Fruit fly (Drosophila melanogaster) whole organism, adult: Measurements from ENCODE around the gene CG11656.

Experiments used
- CG11617 ChIP-seq: fragments of 200-800 bp; sonication (Bioruptor generic); optimal IDR thresholded peaks from 2 replicates; lab custom pipeline; 2017; ENCODE audit warnings: mild to moderate bottlenecking, missing biosample characterization, missing genetic modification reagents, missing genetic modification characterization
- CG5204 ChIP-seq: fragments of 200-800 bp; sonication (Bioruptor generic); optimal IDR thresholded peaks from 2 replicates; lab custom pipeline; 2016; ENCODE audit warnings: missing biosample characterization, missing genetic modification characterization
- Clk ChIP-seq: fragments of 200-800 bp; sonication (Bioruptor generic); optimal IDR thresholded peaks from 2 replicates; lab custom pipeline; 2017; ENCODE audit warnings: missing biosample characterization, missing genetic modification characterization
- Crg-1 ChIP-seq: fragments of 200-800 bp; sonication (Bioruptor generic); optimal IDR thresholded peaks from 2 replicates; lab custom pipeline; 2016; ENCODE audit warnings: missing biosample characterization, missing genetic modification characterization
- Mnt ChIP-seq: fragments of 200-800 bp; sonication (Bioruptor generic); optimal IDR thresholded peaks from 2 replicates; lab custom pipeline; 2016; ENCODE audit warnings: missing biosample characterization, mild to moderate bottlenecking, missing genetic modification characterization
- toe ChIP-seq: fragments of 200-800 bp; sonication (Bioruptor generic); optimal IDR thresholded peaks from 2 replicates; lab custom pipeline; 2016; ENCODE audit warnings: missing biosample characterization, missing genetic modification characterization

- no peak for TF ChIP-seq toe (GFP tag; lab: Kevin White, UChicago)
- TF ChIP-seq Mnt (GFP tag; lab: Kevin White, UChicago), result peak; percentile 36
- TF ChIP-seq CG5204, result no peak
- no peak for TF ChIP-seq CG11617
- no peak for TF ChIP-seq Crg-1 (GFP tag; lab: Kevin White, UChicago)
- TF ChIP-seq Clk (GFP tag; lab: Kevin White, UChicago), result no peak
These were observed 8.7 kb downstream of the CG11656 start for dm6 chr3R:13018284-13018900.
